Worm (Caenorhabditis elegans) whole organism, L4 larva: ENCODE measurements around the gene ech-3.

Experiments used
- D1046.2 ChIP-seq: fragments of 200-800 bp; sonication (Bioruptor generic); IDR thresholded peaks from 2 replicates; pipeline ENCODE4 v1.3.6; 2022; ENCODE audit warnings: missing genetic modification characterization, missing compliant biosample characterization
- F37D6.2 ChIP-seq: sonication (generic microtip); optimal IDR thresholded peaks from 2 replicates; lab custom pipeline; 2016; ENCODE audit warnings: mild to moderate bottlenecking, missing genetic modification characterization, missing compliant biosample characterization
- F49E8.2 ChIP-seq: sonication (generic microtip); optimal IDR thresholded peaks from 2 replicates; lab custom pipeline; 2016; ENCODE audit warnings: missing compliant biosample characterization, mild to moderate bottlenecking, missing genetic modification characterization, borderline replicate concordance
- R02D3.7 ChIP-seq: fragments of 150-350 bp; sonication (generic microtip); optimal IDR thresholded peaks from 3 replicates; lab custom pipeline; 2014; ENCODE audit warnings: missing biosample characterization, missing genetic modification characterization
- Y5F2A.4 ChIP-seq: fragments of 200-800 bp; sonication (Bioruptor generic); optimal IDR thresholded peaks from 2 replicates; lab custom pipeline; 2018; ENCODE audit warnings: mild to moderate bottlenecking, missing genetic modification characterization, missing compliant biosample characterization
- ceh-28 ChIP-seq: fragments of 150-350 bp; optimal IDR thresholded peaks from 2 replicates; lab custom pipeline; 2014; ENCODE audit warnings: missing biosample characterization, missing genetic modification reagents, missing genetic modification characterization
- ceh-32 ChIP-seq: sonication (generic microtip); optimal IDR thresholded peaks from 2 replicates; lab custom pipeline; 2016; ENCODE audit warnings: mild to moderate bottlenecking, missing genetic modification characterization, missing compliant biosample characterization; ENCODE audit not compliant: poor library complexity
- ces-1 ChIP-seq: fragments of 150-350 bp; sonication (generic microtip); optimal IDR thresholded peaks from 4 replicates; lab custom pipeline; 2014; ENCODE audit warnings: missing biosample characterization, missing genetic modification reagents, missing genetic modification characterization
- daf-16 ChIP-seq, 3 experiments: sonication (generic microtip); optimal IDR thresholded peaks; 2 replicates each; lab custom pipeline; 2016 to 2017; ENCODE audit warnings: missing genetic modification characterization in 3 of 3, missing genetic modification reagents in 3 of 3, mild to moderate bottlenecking in 2 of 3, missing compliant biosample characterization in 2 of 3, missing biosample characterization in 1 of 3, moderate library complexity in 1 of 3
- daf-19 ChIP-seq: fragments of 200-800 bp; sonication (Bioruptor generic); conservative IDR thresholded peaks from 2 replicates; pipeline ENCODE4 v1.3.6; 2022; ENCODE audit warnings: missing genetic modification characterization, missing compliant biosample characterization
- dmd-6 ChIP-seq: fragments of 200-800 bp; sonication (Bioruptor generic); IDR thresholded peaks from 2 replicates; pipeline ENCODE4 v1.3.6; 2022; ENCODE audit warnings: missing genetic modification reagents, missing genetic modification characterization, missing compliant biosample characterization
- dmd-9 ChIP-seq: fragments of 200-800 bp; sonication (Bioruptor generic); IDR thresholded peaks from 2 replicates; pipeline ENCODE4 v1.3.6; 2022; ENCODE audit warnings: missing genetic modification reagents, missing genetic modification characterization, missing compliant biosample characterization
- dve-1 ChIP-seq: sonication (generic microtip); optimal IDR thresholded peaks from 2 replicates; lab custom pipeline; 2017; ENCODE audit warnings: antibody characterized with exemption, mild to moderate bottlenecking, missing genetic modification characterization, missing compliant biosample characterization; ENCODE audit not compliant: insufficient read depth
- egl-43 ChIP-seq: fragments of 200-800 bp; sonication (Bioruptor generic); IDR thresholded peaks from 2 replicates; pipeline ENCODE4 v1.3.6; 2022; ENCODE audit warnings: missing genetic modification reagents, missing genetic modification characterization, missing compliant biosample characterization
- hif-1 ChIP-seq, 2 experiments: sonication (generic microtip); optimal IDR thresholded peaks; 2 replicates each; lab custom pipeline; 2016 to 2017; ENCODE audit warnings: missing compliant biosample characterization in 2 of 2, missing genetic modification characterization in 2 of 2, missing genetic modification reagents in 2 of 2, missing genotype in 2 of 2, mild to moderate bottlenecking in 1 of 2
- hlh-30 ChIP-seq: sonication (generic microtip); optimal IDR thresholded peaks from 2 replicates; lab custom pipeline; 2017; ENCODE audit warnings: antibody characterized with exemption, mild to moderate bottlenecking, missing genetic modification characterization, missing compliant biosample characterization; ENCODE audit not compliant: insufficient read depth
- hmg-1.1 ChIP-seq: fragments of 200-800 bp; sonication (Bioruptor generic); IDR thresholded peaks from 2 replicates; pipeline ENCODE4 v1.3.6; 2022; ENCODE audit warnings: missing genetic modification reagents, missing genetic modification characterization, missing compliant biosample characterization
- jun-1 ChIP-seq: fragments of 150-350 bp; optimal IDR thresholded peaks from 2 replicates; lab custom pipeline; 2014; ENCODE audit warnings: missing biosample characterization, missing genetic modification reagents, missing genetic modification characterization
- lin-1 ChIP-seq: fragments of 200-800 bp; sonication (Bioruptor generic); IDR thresholded peaks from 2 replicates; pipeline ENCODE4 v1.3.6; 2022; ENCODE audit warnings: missing genetic modification reagents, missing genetic modification characterization, missing compliant biosample characterization
- lin-15B ChIP-seq: fragments of 150-350 bp; sonication (generic microtip); optimal IDR thresholded peaks from 3 replicates; lab custom pipeline; 2014; ENCODE audit warnings: missing biosample characterization, missing genetic modification characterization
- lin-29 ChIP-seq: fragments of 200-800 bp; sonication (Bioruptor generic); IDR thresholded peaks from 2 replicates; pipeline ENCODE4 v1.3.6; 2022; ENCODE audit warnings: missing genetic modification reagents, missing genetic modification characterization, missing compliant biosample characterization
- lir-3 ChIP-seq: sonication (generic microtip); optimal IDR thresholded peaks from 2 replicates; lab custom pipeline; 2016; ENCODE audit warnings: mild to moderate bottlenecking, missing genetic modification characterization, missing compliant biosample characterization
- madf-9 ChIP-seq: fragments of 200-800 bp; sonication (Bioruptor generic); conservative IDR thresholded peaks from 2 replicates; pipeline ENCODE4 v1.3.6; 2022; ENCODE audit warnings: missing genetic modification reagents, missing genetic modification characterization, missing compliant biosample characterization
- mdl-1 ChIP-seq, 2 experiments: fragments of 150-350 bp in 1 of 2; sonication (generic microtip) in 1 of 2; optimal IDR thresholded peaks; 2 replicates each; lab custom pipeline; 2014 to 2017; ENCODE audit warnings: missing biosample characterization in 2 of 2, missing genetic modification characterization in 2 of 2
- mep-1 ChIP-seq: fragments of 150-350 bp; sonication (generic microtip); optimal IDR thresholded peaks from 3 replicates; lab custom pipeline; 2014; ENCODE audit warnings: missing biosample characterization, missing genetic modification characterization
- mes-2 ChIP-seq: sonication (generic microtip); optimal IDR thresholded peaks from 2 replicates; lab custom pipeline; 2016; ENCODE audit warnings: missing genotype, mild to moderate bottlenecking, missing genetic modification characterization, missing compliant biosample characterization; ENCODE audit not compliant: poor library complexity, severe bottlenecking
- mxl-2 ChIP-seq: fragments of 200-800 bp; sonication (Bioruptor generic); conservative IDR thresholded peaks from 2 replicates; pipeline ENCODE4 v1.3.6; 2022; ENCODE audit warnings: missing genetic modification reagents, missing genetic modification characterization, missing compliant biosample characterization
- mxl-3 ChIP-seq: fragments of 200-800 bp; sonication (Bioruptor generic); optimal IDR thresholded peaks from 2 replicates; lab custom pipeline; 2018; ENCODE audit warnings: mild to moderate bottlenecking, missing genetic modification characterization, missing compliant biosample characterization
- nhr-10 ChIP-seq: fragments of 150-350 bp; optimal IDR thresholded peaks from 2 replicates; lab custom pipeline; 2014; ENCODE audit warnings: missing biosample characterization, missing genetic modification characterization
- nhr-102 ChIP-seq: sonication (generic microtip); optimal IDR thresholded peaks from 2 replicates; lab custom pipeline; 2016; ENCODE audit warnings: mild to moderate bottlenecking, missing genetic modification characterization, moderate library complexity, missing compliant biosample characterization
- nhr-111 ChIP-seq: fragments of 200-800 bp; sonication (Bioruptor generic); optimal IDR thresholded peaks from 2 replicates; lab custom pipeline; 2018; ENCODE audit warnings: mild to moderate bottlenecking, missing genetic modification characterization, missing compliant biosample characterization
- nhr-237 ChIP-seq: sonication (generic microtip); optimal IDR thresholded peaks from 2 replicates; lab custom pipeline; 2017; ENCODE audit warnings: missing biosample characterization, missing genetic modification characterization
- nhr-25 ChIP-seq: sonication (generic microtip); optimal IDR thresholded peaks from 2 replicates; lab custom pipeline; 2017; ENCODE audit warnings: missing genetic modification characterization, mild to moderate bottlenecking, missing compliant biosample characterization, antibody characterized with exemption, moderate library complexity, borderline replicate concordance; ENCODE audit not compliant: insufficient read depth
- nhr-28 ChIP-seq: fragments of 150-350 bp; optimal IDR thresholded peaks from 2 replicates; lab custom pipeline; 2014; ENCODE audit warnings: missing biosample characterization, missing genetic modification characterization
- nhr-6 ChIP-seq: fragments of 150-350 bp; optimal IDR thresholded peaks from 2 replicates; lab custom pipeline; 2014; ENCODE audit warnings: missing biosample characterization, missing genetic modification characterization
- nhr-77 ChIP-seq: fragments of 150-350 bp; optimal IDR thresholded peaks from 2 replicates; lab custom pipeline; 2014; ENCODE audit warnings: missing biosample characterization, missing genetic modification characterization
- pha-4 ChIP-seq, 2 experiments: fragments of 150-350 bp in 1 of 2; fragments of 200-800 bp in 1 of 2; sonication (Bioruptor generic) in 1 of 2; IDR thresholded peaks in 1 of 2; optimal IDR thresholded peaks in 1 of 2; 2 replicates each; pipeline versions ENCODE4 v1.3.6 to Lab custom; 2014 to 2022; ENCODE audit warnings: missing genetic modification characterization in 2 of 2, missing genetic modification reagents in 2 of 2, missing biosample characterization in 1 of 2, missing compliant biosample characterization in 1 of 2
- php-3 ChIP-seq: fragments of 200-800 bp; sonication (Bioruptor generic); IDR thresholded peaks from 2 replicates; pipeline ENCODE4 v1.3.6; 2022; ENCODE audit warnings: missing genetic modification reagents, missing genetic modification characterization, missing compliant biosample characterization
- saeg-2 ChIP-seq: fragments of 200-800 bp; sonication (Bioruptor generic); IDR thresholded peaks from 2 replicates; pipeline ENCODE4 v1.3.6; 2022; ENCODE audit warnings: missing genetic modification reagents, missing genetic modification characterization, missing compliant biosample characterization
- set-16 ChIP-seq: fragments of 200-800 bp; sonication (Bioruptor generic); IDR thresholded peaks from 2 replicates; pipeline ENCODE4 v1.3.6; 2022; ENCODE audit warnings: missing genetic modification reagents, missing genetic modification characterization, missing compliant biosample characterization
- spr-1 ChIP-seq: sonication (generic microtip); optimal IDR thresholded peaks from 2 replicates; lab custom pipeline; 2016; ENCODE audit warnings: mild to moderate bottlenecking, missing genetic modification characterization, missing compliant biosample characterization
- spr-3 ChIP-seq: fragments of 200-800 bp; sonication (Bioruptor generic); optimal IDR thresholded peaks from 2 replicates; lab custom pipeline; 2018; ENCODE audit warnings: mild to moderate bottlenecking, missing genetic modification characterization, missing compliant biosample characterization
- tag-97 ChIP-seq: fragments of 200-800 bp; sonication (Bioruptor generic); IDR thresholded peaks from 2 replicates; pipeline ENCODE4 v1.3.6; 2022; ENCODE audit warnings: missing genetic modification characterization, missing compliant biosample characterization
- unc-39 ChIP-seq: sonication (generic microtip); optimal IDR thresholded peaks from 2 replicates; lab custom pipeline; 2017; ENCODE audit warnings: missing biosample characterization, missing genetic modification characterization
- unc-62 ChIP-seq, 3 experiments: fragments of 150-350 bp in 1 of 3; sonication (generic microtip); optimal IDR thresholded peaks in 2 of 3; peaks in 1 of 3; 1 replicate in 1 of 3; 2 replicates in 2 of 3; lab custom pipeline; 2014 to 2017; ENCODE audit warnings: missing biosample characterization in 3 of 3, missing genetic modification characterization in 3 of 3, missing genetic modification reagents in 3 of 3, missing genotype in 1 of 3
- zfp-3 ChIP-seq: fragments of 200-800 bp; sonication (Bioruptor generic); conservative IDR thresholded peaks from 2 replicates; pipeline ENCODE4 v1.3.6; 2022; ENCODE audit warnings: missing genetic modification reagents, missing genetic modification characterization, missing compliant biosample characterization
- zip-11 ChIP-seq: fragments of 200-800 bp; sonication (Bioruptor generic); IDR thresholded peaks from 2 replicates; pipeline ENCODE4 v1.3.6; 2022; ENCODE audit warnings: missing genetic modification characterization, missing compliant biosample characterization
- zip-2 ChIP-seq: fragments of 150-350 bp; optimal IDR thresholded peaks from 2 replicates; lab custom pipeline; 2014; ENCODE audit warnings: missing biosample characterization, missing genetic modification characterization

Gene ech-3

DNA sequence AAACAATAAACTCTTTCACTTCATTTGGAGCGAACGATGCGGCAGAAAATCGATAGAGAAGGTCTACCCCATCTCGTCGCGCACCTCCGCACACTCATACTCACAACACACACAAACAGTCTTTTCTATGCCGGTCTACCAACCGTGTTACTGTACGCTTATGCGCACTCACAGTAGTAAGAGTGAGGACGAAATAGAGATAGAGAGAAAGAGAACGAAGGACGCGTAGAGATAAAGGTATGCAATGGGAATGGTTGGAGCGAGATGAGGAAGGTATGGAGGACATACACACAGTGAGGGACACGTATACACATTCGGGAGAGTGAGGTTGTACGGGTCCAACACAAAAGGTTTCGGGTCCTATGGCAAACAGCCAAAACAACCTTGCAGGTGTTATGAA lies 43.2 kb upstream of the ech-3 start:
- peak; percentile 78 for TF ChIP-seq dve-1 (tag; lab: Kevin White, UChicago)
- no peak for TF ChIP-seq F37D6.2 (tag; lab: Kevin White, UChicago)
- no peak for TF ChIP-seq zfp-3
- TF ChIP-seq nhr-6 (tag; lab: Kevin White, UChicago) = peak; percentile 41
- peak; percentile 75 for TF ChIP-seq nhr-28 (tag; lab: Kevin White, UChicago)
- no peak for TF ChIP-seq daf-16 (GFP tag; optimal IDR thresholded peaks at IDR 0.05; lab: Kevin White, UChicago)
- peak; percentile 36 for TF ChIP-seq daf-16 (tag; optimal IDR thresholded peaks at IDR 0.05; lab: Kevin White, UChicago)
- no peak for TF ChIP-seq lin-15B
- TF ChIP-seq jun-1 = no peak
- no peak for TF ChIP-seq php-3 (GFP tag; lab: Robert Waterston, UW)
- no peak for TF ChIP-seq spr-1 (tag; lab: Kevin White, UChicago)
- no peak for TF ChIP-seq lin-29
- no peak for TF ChIP-seq hif-1 (tag; optimal IDR thresholded peaks at IDR 0.05; lab: Kevin White, UChicago)
- TF ChIP-seq nhr-25 (tag; lab: Kevin White, UChicago) = peak; percentile 85
- TF ChIP-seq dmd-6 (GFP tag; lab: Robert Waterston, UW) = 0 out of 2 replicates have a peak, but pooled peaks have one; percentile 9
- TF ChIP-seq lin-1 (GFP tag; lab: Robert Waterston, UW) = no peak
- TF ChIP-seq madf-9 (GFP tag; lab: Robert Waterston, UW) = no peak
- TF ChIP-seq mes-2 = peak; percentile 52
- no peak for TF ChIP-seq nhr-102 (tag; lab: Kevin White, UChicago)
- no peak for TF ChIP-seq Y5F2A.4 (GFP tag; lab: Kevin White, UChicago)
- no peak for TF ChIP-seq F49E8.2 (tag; lab: Kevin White, UChicago)
- TF ChIP-seq ceh-28 (tag; lab: Kevin White, UChicago) = no peak
- no peak for TF ChIP-seq nhr-10 (tag; lab: Kevin White, UChicago)
- TF ChIP-seq unc-62 (GFP tag; optimal IDR thresholded peaks at IDR 0.05 in 1 of 2; lab: Kevin White, UChicago) = peak in 1 of 2 experiments; percentile 81
- TF ChIP-seq unc-62 (tag; optimal IDR thresholded peaks at IDR 0.05; lab: Kevin White, UChicago) = no peak
- TF ChIP-seq nhr-237 = no peak
- no peak for TF ChIP-seq zip-11 (GFP tag; lab: Robert Waterston, UW)
- TF ChIP-seq mxl-2 (GFP tag; lab: Robert Waterston, UW) = no peak
- no peak for TF ChIP-seq lir-3 (tag; lab: Kevin White, UChicago)
- TF ChIP-seq set-16 (GFP tag; lab: Robert Waterston, UW) = no peak
- no peak for TF ChIP-seq mdl-1 (tag; optimal IDR thresholded peaks at IDR 0.05; lab: Kevin White, UChicago)
- no peak for TF ChIP-seq dmd-9 (GFP tag; lab: Robert Waterston, UW)
- no peak for TF ChIP-seq saeg-2 (GFP tag; lab: Robert Waterston, UW)
- no peak for TF ChIP-seq hlh-30 (tag; lab: Kevin White, UChicago)
- TF ChIP-seq nhr-77 (tag; lab: Kevin White, UChicago) = no peak
- no peak for TF ChIP-seq ceh-32 (tag; lab: Kevin White, UChicago)
- TF ChIP-seq tag-97 (GFP tag; lab: Robert Waterston, UW) = no peak
- TF ChIP-seq zip-2 (tag; lab: Kevin White, UChicago) = no peak
- TF ChIP-seq nhr-111 (GFP tag; lab: Kevin White, UChicago) = no peak
- no peak for TF ChIP-seq D1046.2 (GFP tag; lab: Robert Waterston, UW)
- TF ChIP-seq spr-3 (GFP tag; lab: Kevin White, UChicago) = no peak
- TF ChIP-seq R02D3.7 (tag; lab: Kevin White, UChicago) = no peak
- 0 out of 2 replicates have a peak, but pooled peaks have one; percentile 49 for TF ChIP-seq egl-43 (GFP tag; lab: Robert Waterston, UW)
- no peak for TF ChIP-seq unc-39 (tag; lab: Kevin White, UChicago)
- no peak for TF ChIP-seq daf-19 (GFP tag; lab: Robert Waterston, UW)
- TF ChIP-seq pha-4 (GFP tag; IDR thresholded peaks at IDR 0.05; lab: Robert Waterston, UW) = no peak
- TF ChIP-seq pha-4 (tag; optimal IDR thresholded peaks at IDR 0.05; lab: Kevin White, UChicago) = peak; percentile 0
- no peak for TF ChIP-seq ces-1 (GFP tag; lab: Kevin White, UChicago)
- peak; percentile 64 for TF ChIP-seq mep-1 (tag; lab: Kevin White, UChicago)
- peak; percentile 72 for TF ChIP-seq mxl-3
- peak; percentile 52; the same call in 1 of the 2 replicates for TF ChIP-seq hmg-1.1 (GFP tag; lab: Robert Waterston, UW)
